Worm (Caenorhabditis elegans) whole organism, L4 larva: ENCODE results near the gene F37H8.6.

Experiments used
- aly-2 ChIP-seq: sonication (generic microtip); optimal IDR thresholded peaks from 2 replicates; lab custom pipeline; 2018; ENCODE audit warnings: missing biosample characterization, missing genetic modification characterization
- ceh-62 ChIP-seq: sonication (generic microtip); optimal IDR thresholded peaks from 2 replicates; lab custom pipeline; 2017; ENCODE audit warnings: missing biosample characterization, missing genetic modification characterization
- daf-19 ChIP-seq: fragments of 200-800 bp; sonication (Bioruptor generic); conservative IDR thresholded peaks from 2 replicates; pipeline ENCODE4 v1.3.6; 2022; ENCODE audit warnings: missing genetic modification characterization, missing compliant biosample characterization
- mdl-1 ChIP-seq, 2 experiments: fragments of 150-350 bp in 1 of 2; sonication (generic microtip) in 1 of 2; optimal IDR thresholded peaks; 2 replicates each; lab custom pipeline; 2014 to 2017; ENCODE audit warnings: missing biosample characterization in 2 of 2, missing genetic modification characterization in 2 of 2
- snpc-1.2 ChIP-seq: fragments of 200-800 bp; sonication (Bioruptor generic); IDR thresholded peaks from 2 replicates; pipeline ENCODE4 v1.3.6; 2022; ENCODE audit warnings: missing genetic modification reagents, missing genetic modification characterization, missing compliant biosample characterization
- zip-2 ChIP-seq: fragments of 150-350 bp; optimal IDR thresholded peaks from 2 replicates; lab custom pipeline; 2014; ENCODE audit warnings: missing biosample characterization, missing genetic modification characterization

ce11 chrII:11188026-11188425, 10.8 kb upstream of the F37H8.6 start, which contains the start of gene F37H8.5:
- no peak for TF ChIP-seq aly-2 (tag; lab: Kevin White, UChicago)
- TF ChIP-seq mdl-1 (tag; optimal IDR thresholded peaks at IDR 0.05; lab: Kevin White, UChicago): no peak
- no peak for TF ChIP-seq snpc-1.2
- TF ChIP-seq zip-2 (tag; lab: Kevin White, UChicago): no peak
- TF ChIP-seq ceh-62 (tag; lab: Kevin White, UChicago): no peak
- no peak for TF ChIP-seq daf-19 (GFP tag; lab: Robert Waterston, UW)
